Worm (Caenorhabditis elegans): ENCODE data around the gene srt-39.
A peak's percentile ranks its signal among the peaks of the same experiment; 100 is the strongest.

srt-39 gene

DNA sequence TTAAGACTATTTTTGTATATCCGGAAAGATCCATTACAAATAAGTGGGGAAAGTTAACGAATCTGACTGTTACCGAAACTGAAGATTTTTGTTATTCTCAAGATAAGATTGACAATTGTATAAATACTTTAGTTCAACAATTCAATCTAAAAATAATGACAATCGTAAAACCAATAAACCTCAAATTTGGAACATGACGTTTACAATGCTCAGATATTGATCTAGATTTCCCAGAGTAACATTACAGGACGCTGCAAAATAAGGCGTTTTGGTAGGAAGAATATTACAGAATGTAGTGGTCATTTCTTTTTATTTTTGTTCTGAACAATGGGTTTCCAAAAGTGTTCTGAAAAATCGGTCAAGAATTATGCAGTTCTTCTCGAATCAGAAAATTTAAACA, 42.1 kb downstream of the srt-39 start, which contains the start of gene F45D3.1:
Gene F45D3.1 (plus strand): TSS at position 301 of the 400 bp plus-strand sequence.
- no peak for TF ChIP-seq unc-62 (GFP tag; optimal IDR thresholded peaks at IDR 0.05)

DNA sequence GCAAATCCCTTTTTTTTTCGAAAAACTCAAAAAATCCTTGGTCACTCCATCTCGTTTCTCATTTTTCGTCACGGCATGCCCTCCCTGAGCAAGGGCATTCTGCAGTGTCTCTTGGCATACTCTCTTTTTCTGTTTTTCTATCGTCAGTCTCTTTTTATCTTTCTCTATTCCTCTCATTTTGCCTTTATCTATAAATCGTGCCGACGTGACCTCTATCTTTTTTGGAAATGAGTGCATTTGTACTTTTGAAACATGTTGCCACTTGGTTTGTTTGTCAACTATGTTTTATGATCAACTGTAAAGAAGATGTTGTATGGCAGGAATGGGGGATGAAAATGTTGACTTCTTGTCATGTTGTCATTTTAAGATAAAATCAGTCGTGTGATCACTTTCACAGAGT, 44.2 kb downstream of the srt-39 start:
- TF ChIP-seq unc-62 (GFP tag; optimal IDR thresholded peaks at IDR 0.05) = no peak

DNA sequence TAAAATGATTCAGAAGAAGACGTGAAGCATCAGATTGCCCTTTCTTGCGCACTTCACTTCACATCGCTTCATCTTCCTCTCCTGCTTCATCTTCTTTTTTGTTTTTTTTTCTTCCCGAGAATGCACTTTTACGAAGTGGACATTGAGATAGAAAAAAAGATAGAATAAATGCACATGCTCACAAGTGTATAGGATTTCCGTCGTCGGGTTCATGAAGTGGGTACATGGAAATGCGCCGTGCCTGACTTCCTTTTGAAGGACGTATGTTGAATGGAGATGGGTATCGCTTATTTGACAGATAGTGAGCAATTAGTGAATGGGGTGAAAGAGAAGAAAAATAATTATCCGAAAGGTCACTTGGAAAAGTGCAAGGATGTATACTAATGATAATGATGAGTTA, 45.4 kb downstream of the srt-39 start:
- TF ChIP-seq unc-62 (GFP tag; optimal IDR thresholded peaks at IDR 0.05) = no peak

DNA sequence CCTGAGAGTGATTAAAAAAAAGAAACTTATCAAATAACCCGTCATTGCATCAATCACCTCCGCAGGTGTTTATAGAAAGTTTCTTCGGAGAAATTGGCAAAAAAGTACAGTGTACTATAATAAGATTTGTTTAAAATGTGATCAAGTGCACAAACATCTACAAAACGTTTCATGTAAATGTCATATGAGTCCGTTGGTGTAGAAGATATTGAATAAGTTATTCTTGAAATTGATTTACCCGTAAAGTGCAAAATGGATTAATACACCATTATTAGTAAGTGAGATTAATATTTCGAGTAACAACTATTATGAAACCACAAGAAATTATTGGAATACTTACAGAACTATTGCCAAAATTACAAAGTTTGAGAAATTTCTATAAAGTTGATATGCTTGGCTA, 46.4 kb downstream of the srt-39 start:
- TF ChIP-seq unc-62 (GFP tag; optimal IDR thresholded peaks at IDR 0.05) = no peak

DNA sequence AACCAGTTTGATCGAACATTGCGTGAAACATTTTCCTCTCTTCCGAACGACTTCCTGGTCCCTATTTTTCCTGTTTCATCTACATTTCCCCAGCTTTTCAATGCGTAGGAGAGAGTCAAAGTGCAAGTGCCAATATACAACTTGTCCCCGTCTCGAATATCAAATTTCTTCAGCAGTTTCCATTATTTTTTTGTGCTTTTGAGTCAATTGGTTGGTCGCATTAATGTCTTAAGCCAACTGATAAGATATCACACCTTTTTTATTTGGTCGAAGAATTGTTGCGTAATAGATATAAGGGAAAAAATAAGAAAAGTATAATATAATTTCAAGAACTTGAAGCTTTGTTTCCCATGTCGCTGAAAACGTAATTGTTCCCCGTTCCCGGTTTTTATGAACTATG, 47.7 kb downstream of the srt-39 start:
- TF ChIP-seq unc-62 (GFP tag; optimal IDR thresholded peaks at IDR 0.05) = no peak

DNA sequence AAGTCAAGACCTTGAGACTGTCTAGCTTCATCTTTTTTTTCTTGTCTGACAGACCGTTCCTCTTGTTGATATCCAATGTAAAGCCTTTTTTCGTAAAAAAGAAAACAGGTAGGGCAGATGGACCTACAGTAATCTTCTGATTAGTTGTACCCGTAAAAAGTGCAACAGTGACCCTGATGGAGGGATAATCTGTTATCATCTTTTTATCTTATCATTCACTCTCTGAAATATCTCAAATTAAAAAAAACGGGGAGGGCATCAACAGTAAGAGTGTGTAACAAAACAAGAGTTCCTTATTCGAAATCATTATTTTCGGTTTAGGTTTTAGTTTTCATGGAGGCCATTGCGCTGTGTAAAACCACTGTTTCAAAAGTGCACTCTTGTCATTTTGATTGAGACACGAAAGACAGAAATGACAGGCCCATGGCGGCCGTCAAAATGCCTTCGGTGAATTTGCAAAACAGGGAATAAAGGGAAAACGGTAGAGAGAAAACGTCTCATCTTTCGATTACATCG, 49.0 kb downstream of the srt-39 start:
- TF ChIP-seq unc-62 (GFP tag; optimal IDR thresholded peaks at IDR 0.05) = peak; percentile 25

DNA sequence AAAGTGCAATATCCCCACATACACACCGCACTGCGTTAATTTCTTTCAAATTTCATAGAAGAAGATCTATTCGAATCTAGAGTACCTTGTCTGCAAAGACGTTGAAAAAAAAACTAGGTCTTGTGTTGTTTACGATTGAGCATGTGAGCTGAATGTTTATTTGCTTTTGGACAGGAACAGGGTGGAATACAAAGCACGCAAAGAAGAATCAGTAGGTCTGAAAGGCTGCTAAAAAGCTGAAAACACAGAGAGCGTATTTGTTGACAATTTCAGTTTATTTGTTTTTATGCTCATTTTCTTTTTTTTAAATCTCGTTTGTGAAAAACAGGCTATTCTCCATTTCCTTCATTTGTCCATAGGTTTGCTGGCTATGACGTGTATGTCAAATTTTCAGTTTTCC, 50.3 kb downstream of the srt-39 start:
- no peak for TF ChIP-seq unc-62 (GFP tag; optimal IDR thresholded peaks at IDR 0.05)

Data from whole organism, dauer.